Fruit fly (Drosophila melanogaster): ENCODE data around the gene ppk28.

Gene ppk28

dm6 chrX:16811213-16811749, 5.4 kb downstream of the ppk28 start, which contains the start of gene CG4829 (continued):
- peak; percentile 92 for TF ChIP-seq kah (GFP tag; optimal IDR thresholded peaks at IDR 0.05)
- peak; percentile 72 for TF ChIP-seq CG7987 (GFP tag; optimal IDR thresholded peaks at IDR 0.05)
- peak; percentile 84 for TF ChIP-seq jumu (GFP tag; optimal IDR thresholded peaks at IDR 0.05)
- TF ChIP-seq Dfd (GFP tag; optimal IDR thresholded peaks at IDR 0.05), result no peak
- TF ChIP-seq caup (GFP tag; optimal IDR thresholded peaks at IDR 0.05; ENCODE audit: severe bottlenecking), result peak; percentile 85
- peak; percentile 74 for TF ChIP-seq Dip3 (GFP tag; optimal IDR thresholded peaks at IDR 0.05)
- TF ChIP-seq Trl (optimal IDR thresholded peaks at IDR 0.05), result no peak
- peak; percentile 87 for TF ChIP-seq Trl (GFP tag; optimal IDR thresholded peaks at IDR 0.05)
- TF ChIP-seq CG10209 (GFP tag; optimal IDR thresholded peaks at IDR 0.05), result peak; percentile 89
- TF ChIP-seq Optix (GFP tag; IDR thresholded peaks at IDR 0.05), result peak; percentile 83; the same call in 2 of the 3 replicates
- peak; percentile 88 for TF ChIP-seq CG14014 (GFP tag; IDR thresholded peaks at IDR 0.05)
- TF ChIP-seq CG3065 (GFP tag; optimal IDR thresholded peaks at IDR 0.05), result peak; percentile 29
- peak; percentile 66 for TF ChIP-seq Hey (tag; optimal IDR thresholded peaks at IDR 0.05)
- peak; percentile 40 for TF ChIP-seq CG10565 (GFP tag; optimal IDR thresholded peaks at IDR 0.05)
- no peak for TF ChIP-seq unc-4 (GFP tag; IDR thresholded peaks at IDR 0.05; ENCODE audit: partially characterized antibody)
- TF ChIP-seq Doc3 (GFP tag; IDR thresholded peaks at IDR 0.05; ENCODE audit: partially characterized antibody), result no peak
- TF ChIP-seq Aef1 (GFP tag; IDR thresholded peaks at IDR 0.05), result peak; percentile 86
- TF ChIP-seq D (optimal IDR thresholded peaks at IDR 0.05), result no peak
- peak; percentile 87 for TF ChIP-seq D (GFP tag; optimal IDR thresholded peaks at IDR 0.05)
- peak; percentile 85 for TF ChIP-seq CG17385 (GFP tag; optimal IDR thresholded peaks at IDR 0.05)
- TF ChIP-seq CG1024 (GFP tag; IDR thresholded peaks at IDR 0.05), result peak; percentile 59
- TF ChIP-seq nmo (GFP tag; optimal IDR thresholded peaks at IDR 0.05), result peak; percentile 91
- peak; percentile 48; the same call in 1 of the 2 replicates for TF ChIP-seq dimm (GFP tag; IDR thresholded peaks at IDR 0.05)
- peak; percentile 31 for TF ChIP-seq CG2202 (tag; optimal IDR thresholded peaks at IDR 0.05)
- TF ChIP-seq CG4328 (GFP tag; optimal IDR thresholded peaks at IDR 0.05), result peak; percentile 81
- TF ChIP-seq Ada2b (GFP tag; IDR thresholded peaks at IDR 0.05), result peak; percentile 89
- TF ChIP-seq run (tag; optimal IDR thresholded peaks at IDR 0.05), result peak; percentile 77
- TF ChIP-seq zen2 (GFP tag; IDR thresholded peaks at IDR 0.05; ENCODE audit: partially characterized antibody), result no peak
- peak; percentile 95 for TF ChIP-seq CG12769 (tag; optimal IDR thresholded peaks at IDR 0.05)
- peak; percentile 85 for TF ChIP-seq oc (tag; optimal IDR thresholded peaks at IDR 0.05)
- TF ChIP-seq CG16813 (GFP tag; IDR thresholded peaks at IDR 0.05; ENCODE audit: partially characterized antibody), result no peak
- peak; percentile 43 for TF ChIP-seq CG10431 (GFP tag; optimal IDR thresholded peaks at IDR 0.05)
- TF ChIP-seq CG32772 (GFP tag; IDR thresholded peaks at IDR 0.05), result peak; percentile 86
- peak; percentile 97 for TF ChIP-seq Ets65A (GFP tag)
- peak; percentile 62 for TF ChIP-seq Nf-YB (GFP tag; optimal IDR thresholded peaks at IDR 0.05)
- TF ChIP-seq zfh2 (GFP tag; optimal IDR thresholded peaks at IDR 0.05), result peak; percentile 73
- TF ChIP-seq CG11504 (tag; optimal IDR thresholded peaks at IDR 0.05), result peak; percentile 92
- TF ChIP-seq Spps (tag; optimal IDR thresholded peaks at IDR 0.05), result peak; percentile 66
- TF ChIP-seq Hr39 (optimal IDR thresholded peaks at IDR 0.05), result no peak
- peak; percentile 73 for TF ChIP-seq CG12744 (GFP tag; optimal IDR thresholded peaks at IDR 0.05)
- peak; percentile 78 for TF ChIP-seq dati (GFP tag; IDR thresholded peaks at IDR 0.05)
- TF ChIP-seq Gsc (GFP tag; IDR thresholded peaks at IDR 0.05), result peak; percentile 64
- peak; percentile 94 for TF ChIP-seq CG2678 (tag; optimal IDR thresholded peaks at IDR 0.05)
- no peak for TF ChIP-seq ato (GFP tag; IDR thresholded peaks at IDR 0.05; ENCODE audit: partially characterized antibody)
- peak; percentile 68 for TF ChIP-seq sima (GFP tag; optimal IDR thresholded peaks at IDR 0.05)
- TF ChIP-seq unpg (GFP tag; optimal IDR thresholded peaks at IDR 0.05), result peak; percentile 92
- TF ChIP-seq C15 (GFP tag; IDR thresholded peaks at IDR 0.05), result peak; percentile 73; the same call in 1 of the 3 replicates
- TF ChIP-seq CG11093 (GFP tag; IDR thresholded peaks at IDR 0.05), result peak; percentile 61; the same call in 1 of the 3 replicates
- TF ChIP-seq Fer1 (GFP tag; optimal IDR thresholded peaks at IDR 0.05), result peak; percentile 89
- no peak for TF ChIP-seq cg (GFP tag; optimal IDR thresholded peaks at IDR 0.05)
- peak; percentile 79 for TF ChIP-seq CG4854 (GFP tag; optimal IDR thresholded peaks at IDR 0.05)

Measured in whole organism, embryonic.